Worm (Caenorhabditis elegans): ENCODE results near the gene F10G2.2.

The F10G2.2 gene

ce11 chrV:7307089-7307488 lies 23.9 kb upstream of the F10G2.2 start, which contains the start of gene F07G11.1:
TSS of gene F07G11.1 (plus strand) at chrV:7307389.
- TF ChIP-seq scrt-1 (GFP tag; IDR thresholded peaks at IDR 0.05) (no peak), tra-4 (tag; optimal IDR thresholded peaks at IDR 0.05) (no peak), ceh-36 (tag; optimal IDR thresholded peaks at IDR 0.05) (no peak), B0310.2 (tag; optimal IDR thresholded peaks at IDR 0.05) (no peak), tbx-37 (GFP tag; conservative IDR thresholded peaks at IDR 0.05) (no peak), sea-1 (GFP tag; conservative IDR thresholded peaks at IDR 0.05) (no peak), hnd-1 (tag; optimal IDR thresholded peaks at IDR 0.05) (no peak), F13C5.2 (tag; optimal IDR thresholded peaks at IDR 0.05) (no peak), ama-1 (optimal IDR thresholded peaks at IDR 0.05) (no peak), hmbx-1 (tag; optimal IDR thresholded peaks at IDR 0.05) (no peak), tbx-11 (GFP tag; IDR thresholded peaks at IDR 0.05) (no peak), ets-7 (tag; optimal IDR thresholded peaks at IDR 0.05) (no peak), ceh-13 (GFP tag; optimal IDR thresholded peaks at IDR 0.05) (no peak)

- TF ChIP-seq sea-1 (GFP tag; conservative IDR thresholded peaks at IDR 0.05) (no peak), F13C5.2 (tag; optimal IDR thresholded peaks at IDR 0.05) (no peak), hmbx-1 (tag; optimal IDR thresholded peaks at IDR 0.05) (no peak), tra-4 (tag; optimal IDR thresholded peaks at IDR 0.05) (no peak), hnd-1 (tag; optimal IDR thresholded peaks at IDR 0.05) (no peak), ceh-13 (GFP tag; optimal IDR thresholded peaks at IDR 0.05) (no peak), pes-1 (GFP tag; IDR thresholded peaks at IDR 0.05) (no peak), scrt-1 (GFP tag; IDR thresholded peaks at IDR 0.05) (no peak), ceh-36 (tag; optimal IDR thresholded peaks at IDR 0.05) (no peak), tbx-11 (GFP tag; IDR thresholded peaks at IDR 0.05) (no peak), ama-1 (optimal IDR thresholded peaks at IDR 0.05) (no peak), aly-1 (tag; optimal IDR thresholded peaks at IDR 0.05) (no peak), B0310.2 (tag; optimal IDR thresholded peaks at IDR 0.05) (no peak), tbx-37 (GFP tag; conservative IDR thresholded peaks at IDR 0.05) (no peak), hmg-4 (GFP tag; optimal IDR thresholded peaks at IDR 0.05) (no peak)
Measured at ce11 chrV:7313233-7313632, 17.7 kb upstream of the F10G2.2 start, which contains the start of gene srx-6. TSS of gene srx-6 (minus strand) at chrV:7313333.

ce11 chrV:7320909-7321308 lies 10.1 kb upstream of the F10G2.2 start, which contains the start of gene lmd-4:
TSS of gene lmd-4 (minus strand) at chrV:7321009.
- no peak for TF ChIP-seq flt-1 (GFP tag; IDR thresholded peaks at IDR 0.05)
- TF ChIP-seq hnd-1 (tag; optimal IDR thresholded peaks at IDR 0.05): no peak
- TF ChIP-seq ceh-36 (tag; optimal IDR thresholded peaks at IDR 0.05): no peak
- no peak for TF ChIP-seq ama-1 (optimal IDR thresholded peaks at IDR 0.05)
- no peak for TF ChIP-seq tra-4 (tag; optimal IDR thresholded peaks at IDR 0.05)
- no peak for TF ChIP-seq hmbx-1 (tag; optimal IDR thresholded peaks at IDR 0.05)
- no peak for TF ChIP-seq ets-7 (tag; optimal IDR thresholded peaks at IDR 0.05)
- no peak for TF ChIP-seq pes-1 (GFP tag; IDR thresholded peaks at IDR 0.05)
- no peak for TF ChIP-seq F13C5.2 (tag; optimal IDR thresholded peaks at IDR 0.05)
- no peak for TF ChIP-seq tbx-37 (GFP tag; conservative IDR thresholded peaks at IDR 0.05)
- no peak for TF ChIP-seq ceh-13 (GFP tag; optimal IDR thresholded peaks at IDR 0.05)
- no peak for TF ChIP-seq sea-1 (GFP tag; conservative IDR thresholded peaks at IDR 0.05)
- no peak for TF ChIP-seq hmg-4 (GFP tag; optimal IDR thresholded peaks at IDR 0.05)
- no peak for TF ChIP-seq B0310.2 (tag; optimal IDR thresholded peaks at IDR 0.05)
- TF ChIP-seq tbx-11 (GFP tag; IDR thresholded peaks at IDR 0.05): no peak
- no peak for TF ChIP-seq scrt-1 (GFP tag; IDR thresholded peaks at IDR 0.05)
- TF ChIP-seq aly-1 (tag; optimal IDR thresholded peaks at IDR 0.05): no peak

DNA sequence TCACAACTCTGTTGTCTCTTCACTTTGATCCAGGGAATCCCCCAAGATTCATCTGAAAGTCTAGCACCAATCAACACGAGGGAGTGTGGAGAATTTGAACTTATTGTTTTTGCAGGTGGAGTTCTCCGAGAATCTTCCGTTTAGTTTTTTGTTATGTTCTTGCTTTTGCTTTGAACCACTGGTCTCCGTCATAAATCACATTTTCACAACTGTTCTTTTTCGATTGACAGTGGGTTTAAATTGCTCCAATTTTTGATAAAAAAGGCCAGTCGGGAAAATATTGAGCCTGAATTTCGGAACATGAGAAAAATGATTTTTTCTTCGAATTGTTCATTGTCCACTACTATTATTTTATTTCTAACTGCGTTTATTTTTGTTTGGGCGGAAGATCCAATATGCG lies 9.1 kb upstream of the F10G2.2 start, which contains the start of gene F10G2.10:
TSS of gene F10G2.10 (plus strand) at position 301 of the 400 bp plus-strand sequence.
- TF ChIP-seq F13C5.2 (tag; optimal IDR thresholded peaks at IDR 0.05): no peak
- TF ChIP-seq ceh-13 (GFP tag; optimal IDR thresholded peaks at IDR 0.05): no peak
- TF ChIP-seq sea-1 (GFP tag; conservative IDR thresholded peaks at IDR 0.05): no peak
- TF ChIP-seq ets-7 (tag; optimal IDR thresholded peaks at IDR 0.05): no peak
- TF ChIP-seq tbx-37 (GFP tag; conservative IDR thresholded peaks at IDR 0.05): no peak
- TF ChIP-seq scrt-1 (GFP tag; IDR thresholded peaks at IDR 0.05): no peak
- TF ChIP-seq tbx-11 (GFP tag; IDR thresholded peaks at IDR 0.05): no peak
- no peak for TF ChIP-seq tra-4 (tag; optimal IDR thresholded peaks at IDR 0.05)
- no peak for TF ChIP-seq hmbx-1 (tag; optimal IDR thresholded peaks at IDR 0.05)
- no peak for TF ChIP-seq B0310.2 (tag; optimal IDR thresholded peaks at IDR 0.05)
- TF ChIP-seq ama-1 (optimal IDR thresholded peaks at IDR 0.05): no peak
- TF ChIP-seq ceh-36 (tag; optimal IDR thresholded peaks at IDR 0.05): no peak

DNA sequence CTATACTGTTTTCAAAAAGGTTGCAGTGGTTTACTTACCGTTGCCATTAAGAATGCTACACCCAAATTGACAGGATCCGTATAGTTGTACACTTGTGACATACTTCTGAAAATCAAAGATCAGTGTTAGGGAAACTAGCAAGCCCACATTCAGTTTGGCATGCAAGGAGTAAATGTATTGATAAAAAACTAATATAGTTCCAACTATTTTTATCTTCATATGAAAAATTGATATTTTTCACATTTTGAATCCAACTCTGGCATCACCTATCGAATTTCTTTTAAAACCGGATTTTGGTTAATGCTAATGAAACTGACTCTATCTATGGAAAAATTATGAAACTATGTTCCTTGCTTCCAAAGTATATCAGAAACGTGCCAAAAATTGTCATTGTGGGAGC lies 5.7 kb upstream of the F10G2.2 start, which contains the start of gene srx-92:
TSS of gene srx-92 (minus strand) at position 101 of the 400 bp plus-strand sequence.
- TF ChIP-seq tbx-11 (GFP tag; IDR thresholded peaks at IDR 0.05) (no peak), tbx-37 (GFP tag; conservative IDR thresholded peaks at IDR 0.05) (no peak), hmbx-1 (tag; optimal IDR thresholded peaks at IDR 0.05) (no peak), hmg-4 (GFP tag; optimal IDR thresholded peaks at IDR 0.05) (no peak), ceh-13 (GFP tag; optimal IDR thresholded peaks at IDR 0.05) (no peak), ceh-36 (tag; optimal IDR thresholded peaks at IDR 0.05) (no peak), B0310.2 (tag; optimal IDR thresholded peaks at IDR 0.05) (no peak), scrt-1 (GFP tag; IDR thresholded peaks at IDR 0.05) (no peak), ets-7 (tag; optimal IDR thresholded peaks at IDR 0.05) (no peak), aly-1 (tag; optimal IDR thresholded peaks at IDR 0.05) (no peak), sea-1 (GFP tag; conservative IDR thresholded peaks at IDR 0.05) (no peak)

DNA sequence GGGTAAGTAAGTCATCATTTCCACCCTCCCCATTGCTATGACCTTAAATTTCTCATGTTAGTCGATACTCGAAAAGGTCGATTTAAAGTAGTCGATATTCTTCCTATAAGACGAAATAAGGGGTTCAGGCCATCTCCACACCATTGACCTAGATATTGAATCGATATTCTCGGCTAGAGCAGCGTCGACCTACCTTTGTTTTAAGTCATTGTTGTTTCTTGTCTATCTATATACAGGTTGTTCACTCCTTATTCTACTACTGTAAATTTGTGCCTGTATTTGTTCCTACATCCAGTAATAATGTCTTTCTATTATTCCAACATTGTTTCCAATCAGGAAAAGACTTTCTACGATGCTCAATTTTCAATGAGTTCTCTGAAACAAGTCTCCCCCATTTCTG lies 4.0 kb upstream of the F10G2.2 start, which contains the start of gene F10G2.4:
TSS of gene F10G2.4 (plus strand) at position 301 of the 400 bp plus-strand sequence.
- TF ChIP-seq flt-1 (GFP tag; IDR thresholded peaks at IDR 0.05): no peak

- TF ChIP-seq hmbx-1 (tag; optimal IDR thresholded peaks at IDR 0.05): no peak
- TF ChIP-seq scrt-1 (GFP tag; IDR thresholded peaks at IDR 0.05): no peak
- no peak for TF ChIP-seq hmg-4 (GFP tag; optimal IDR thresholded peaks at IDR 0.05)
- TF ChIP-seq hnd-1 (tag; optimal IDR thresholded peaks at IDR 0.05): no peak
- no peak for TF ChIP-seq sea-1 (GFP tag; conservative IDR thresholded peaks at IDR 0.05)
- TF ChIP-seq pes-1 (GFP tag; IDR thresholded peaks at IDR 0.05): no peak
- no peak for TF ChIP-seq B0310.2 (tag; optimal IDR thresholded peaks at IDR 0.05)
- TF ChIP-seq ceh-36 (tag; optimal IDR thresholded peaks at IDR 0.05): no peak
- TF ChIP-seq F13C5.2 (tag; optimal IDR thresholded peaks at IDR 0.05): no peak
- no peak for TF ChIP-seq tra-4 (tag; optimal IDR thresholded peaks at IDR 0.05)
- TF ChIP-seq tbx-11 (GFP tag; IDR thresholded peaks at IDR 0.05): no peak
- TF ChIP-seq tbx-37 (GFP tag; conservative IDR thresholded peaks at IDR 0.05): no peak
- no peak for TF ChIP-seq ets-7 (tag; optimal IDR thresholded peaks at IDR 0.05)
- TF ChIP-seq ama-1 (optimal IDR thresholded peaks at IDR 0.05): no peak
- no peak for TF ChIP-seq ceh-13 (GFP tag; optimal IDR thresholded peaks at IDR 0.05)
- TF ChIP-seq aly-1 (tag; optimal IDR thresholded peaks at IDR 0.05): no peak
- no peak for TF ChIP-seq flt-1 (GFP tag; IDR thresholded peaks at IDR 0.05)
Measured at ce11 chrV:7328092-7328491, 2.9 kb upstream of the F10G2.2 start, which contains the start of gene clec-7. TSS of gene clec-7 (plus strand) at chrV:7328392.
